Worm (Caenorhabditis elegans) whole organism, L2 larva: ENCODE measurements around the gene tba-9.

Experiments
- R02D3.7 ChIP-seq: fragments of 150-350 bp; optimal IDR thresholded peaks from 2 replicates; lab custom pipeline; 2014; ENCODE audit warnings: missing biosample characterization, missing genetic modification characterization
- Y55F3AM.14 ChIP-seq: fragments of 200-800 bp; sonication (Bioruptor generic); optimal IDR thresholded peaks from 2 replicates; lab custom pipeline; 2018; ENCODE audit warnings: mild to moderate bottlenecking, missing genetic modification characterization, missing compliant biosample characterization
- alr-1 ChIP-seq: fragments of 150-350 bp; optimal IDR thresholded peaks from 2 replicates; lab custom pipeline; 2014; ENCODE audit warnings: missing biosample characterization, missing genetic modification characterization
- ama-1 ChIP-seq: fragments of 150-350 bp; optimal IDR thresholded peaks from 2 replicates; lab custom pipeline; 2018; ENCODE audit warnings: inconsistent platforms
- blmp-1 ChIP-seq: sonication (generic microtip); optimal IDR thresholded peaks from 2 replicates; lab custom pipeline; 2017; ENCODE audit warnings: missing genetic modification characterization, mild to moderate bottlenecking, missing compliant biosample characterization, antibody characterized with exemption, moderate library complexity; ENCODE audit not compliant: insufficient read depth
- ceh-16 ChIP-seq: fragments of 150-350 bp; optimal IDR thresholded peaks from 2 replicates; lab custom pipeline; 2014; ENCODE audit warnings: missing biosample characterization, missing genetic modification characterization
- ceh-82 ChIP-seq: fragments of 150-350 bp; optimal IDR thresholded peaks from 2 replicates; lab custom pipeline; 2014; ENCODE audit warnings: missing biosample characterization, missing genetic modification characterization
- crh-2 ChIP-seq: sonication (generic microtip); optimal IDR thresholded peaks from 2 replicates; lab custom pipeline; 2017; ENCODE audit warnings: missing biosample characterization, missing genetic modification characterization
- dmd-4 ChIP-seq: sonication (generic microtip); optimal IDR thresholded peaks from 2 replicates; lab custom pipeline; 2017; ENCODE audit warnings: missing biosample characterization, missing genetic modification characterization
- elt-1 ChIP-seq: fragments of 150-350 bp; optimal IDR thresholded peaks from 2 replicates; lab custom pipeline; 2014; ENCODE audit warnings: missing biosample characterization, missing genetic modification characterization
- elt-3 ChIP-seq: sonication (generic microtip); optimal IDR thresholded peaks from 2 replicates; lab custom pipeline; 2017; ENCODE audit warnings: missing biosample characterization, missing genetic modification characterization
- fos-1 ChIP-seq: fragments of 150-350 bp; optimal IDR thresholded peaks from 2 replicates; lab custom pipeline; 2014; ENCODE audit warnings: missing biosample characterization, missing genetic modification characterization
- gmeb-1 ChIP-seq: fragments of 150-350 bp; optimal IDR thresholded peaks from 2 replicates; lab custom pipeline; 2014; ENCODE audit warnings: missing biosample characterization, missing genetic modification characterization
- lin-13 ChIP-seq: fragments of 150-350 bp; optimal IDR thresholded peaks from 2 replicates; lab custom pipeline; 2014; ENCODE audit warnings: missing biosample characterization, missing genetic modification reagents, missing genetic modification characterization
- lsy-2 ChIP-seq, 2 experiments: fragments of 150-350 bp in 1 of 2; sonication (generic microtip) in 1 of 2; optimal IDR thresholded peaks; 2 replicates each; lab custom pipeline; 2014 to 2017; ENCODE audit warnings: missing biosample characterization in 2 of 2, missing genetic modification characterization in 2 of 2
- mab-5 ChIP-seq: fragments of 150-350 bp; optimal IDR thresholded peaks from 2 replicates; lab custom pipeline; 2014; ENCODE audit warnings: missing biosample characterization, missing genetic modification characterization
- mbf-1 ChIP-seq: sonication (generic microtip); optimal IDR thresholded peaks from 2 replicates; lab custom pipeline; 2017; ENCODE audit warnings: missing biosample characterization, missing genetic modification characterization
- mdl-1 ChIP-seq, 2 experiments: fragments of 150-350 bp in 1 of 2; sonication (generic microtip) in 1 of 2; optimal IDR thresholded peaks; 2 replicates each; lab custom pipeline; 2017; ENCODE audit warnings: missing biosample characterization in 2 of 2, missing genetic modification characterization in 2 of 2
- nhr-10 ChIP-seq: sonication (generic microtip); optimal IDR thresholded peaks from 2 replicates; lab custom pipeline; 2017; ENCODE audit warnings: missing biosample characterization, missing genetic modification characterization
- nhr-11 ChIP-seq: fragments of 150-350 bp; optimal IDR thresholded peaks from 2 replicates; lab custom pipeline; 2014; ENCODE audit warnings: missing biosample characterization, missing genetic modification characterization
- nhr-12 ChIP-seq: fragments of 150-350 bp; optimal IDR thresholded peaks from 2 replicates; lab custom pipeline; 2014; ENCODE audit warnings: missing biosample characterization, missing genetic modification characterization
- nhr-129 ChIP-seq: fragments of 150-350 bp; optimal IDR thresholded peaks from 2 replicates; lab custom pipeline; 2014; ENCODE audit warnings: missing biosample characterization, missing genetic modification characterization
- nhr-21 ChIP-seq: fragments of 150-350 bp; optimal IDR thresholded peaks from 2 replicates; lab custom pipeline; 2014; ENCODE audit warnings: missing biosample characterization, missing genetic modification characterization
- nhr-23 ChIP-seq: fragments of 150-350 bp; optimal IDR thresholded peaks from 2 replicates; lab custom pipeline; 2014; ENCODE audit warnings: missing biosample characterization, missing genetic modification reagents, missing genetic modification characterization
- nhr-237 ChIP-seq: fragments of 150-350 bp; optimal IDR thresholded peaks from 2 replicates; lab custom pipeline; 2014; ENCODE audit warnings: missing biosample characterization, missing genetic modification characterization
- peb-1 ChIP-seq: fragments of 150-350 bp; optimal IDR thresholded peaks from 2 replicates; lab custom pipeline; 2014; ENCODE audit warnings: missing biosample characterization, missing genetic modification characterization
- sma-9 ChIP-seq, 2 experiments: fragments of 150-350 bp in 1 of 2; sonication (generic microtip) in 1 of 2; optimal IDR thresholded peaks; 2 replicates each; lab custom pipeline; 2014 to 2016; ENCODE audit warnings: missing genetic modification characterization in 2 of 2, mild to moderate bottlenecking in 1 of 2, missing biosample characterization in 1 of 2, missing compliant biosample characterization in 1 of 2, missing genetic modification reagents in 1 of 2, moderate library complexity in 1 of 2
- snpc-4 ChIP-seq: fragments of 150-350 bp; optimal IDR thresholded peaks from 2 replicates; lab custom pipeline; 2014; ENCODE audit warnings: missing biosample characterization, missing genetic modification characterization
- unc-55 ChIP-seq: fragments of 150-350 bp; sonication (generic microtip); optimal IDR thresholded peaks from 3 replicates; lab custom pipeline; 2014; ENCODE audit warnings: missing biosample characterization, missing genetic modification reagents, missing genetic modification characterization
- unc-62 ChIP-seq: fragments of 150-350 bp; optimal IDR thresholded peaks from 2 replicates; lab custom pipeline; 2014; ENCODE audit warnings: missing biosample characterization, missing genetic modification reagents, missing genetic modification characterization
- ztf-1 ChIP-seq: fragments of 200-800 bp; sonication (Bioruptor generic); conservative IDR thresholded peaks from 2 replicates; pipeline ENCODE4 v1.3.6; 2022; ENCODE audit warnings: missing genetic modification characterization, missing compliant biosample characterization
- ztf-11 ChIP-seq: sonication (generic microtip); optimal IDR thresholded peaks from 2 replicates; lab custom pipeline; 2017; ENCODE audit warnings: missing biosample characterization, missing genetic modification characterization
- ztf-4 ChIP-seq: fragments of 150-350 bp; optimal IDR thresholded peaks from 2 replicates; lab custom pipeline; 2014; ENCODE audit warnings: missing biosample characterization, missing genetic modification characterization

tba-9 gene

ce11 chrX:3252500-3252899 lies at the start of gene tba-9:
TSS of gene tba-9 (plus strand) at chrX:3252800.
- TF ChIP-seq ceh-16 (tag; lab: Kevin White, UChicago) (no peak), ceh-82 (tag; lab: Kevin White, UChicago) (no peak), sma-9 (GFP tag; optimal IDR thresholded peaks at IDR 0.05; lab: Kevin White, UChicago) (no peak), sma-9 (tag; optimal IDR thresholded peaks at IDR 0.05; lab: Kevin White, UChicago) (no peak), elt-3 (tag; lab: Kevin White, UChicago) (no peak), R02D3.7 (tag; lab: Kevin White, UChicago) (no peak), mdl-1 (tag; optimal IDR thresholded peaks at IDR 0.05; lab: Kevin White, UChicago) (no peak), ztf-4 (tag; lab: Kevin White, UChicago) (no peak), mbf-1 (tag; lab: Kevin White, UChicago) (no peak), ztf-1 (no peak), unc-55 (GFP tag; lab: Kevin White, UChicago) (no peak), elt-1 (tag; lab: Kevin White, UChicago) (no peak), peb-1 (no peak), ztf-11 (tag; lab: Kevin White, UChicago) (no peak), nhr-10 (no peak), lin-13 (GFP tag; lab: Kevin White, UChicago) (no peak)

- TF ChIP-seq nhr-129 (tag; lab: Kevin White, UChicago), result no peak
- no peak for TF ChIP-seq ztf-4 (tag; lab: Kevin White, UChicago)
- TF ChIP-seq dmd-4 (tag; lab: Kevin White, UChicago), result no peak
- no peak for TF ChIP-seq snpc-4 (tag; lab: Kevin White, UChicago)
- no peak for TF ChIP-seq lsy-2 (tag; optimal IDR thresholded peaks at IDR 0.05; lab: Kevin White, UChicago)
- TF ChIP-seq nhr-12 (tag; lab: Kevin White, UChicago), result no peak
- no peak for TF ChIP-seq ceh-82 (tag; lab: Kevin White, UChicago)
- TF ChIP-seq nhr-23 (tag; lab: Kevin White, UChicago), result no peak
These were observed 47.8 kb upstream of the tba-9 start, which contains the start of gene F28B4.1 for ce11 chrX:3204778-3205177. TSS of gene F28B4.1 (plus strand) at chrX:3205078.

DNA sequence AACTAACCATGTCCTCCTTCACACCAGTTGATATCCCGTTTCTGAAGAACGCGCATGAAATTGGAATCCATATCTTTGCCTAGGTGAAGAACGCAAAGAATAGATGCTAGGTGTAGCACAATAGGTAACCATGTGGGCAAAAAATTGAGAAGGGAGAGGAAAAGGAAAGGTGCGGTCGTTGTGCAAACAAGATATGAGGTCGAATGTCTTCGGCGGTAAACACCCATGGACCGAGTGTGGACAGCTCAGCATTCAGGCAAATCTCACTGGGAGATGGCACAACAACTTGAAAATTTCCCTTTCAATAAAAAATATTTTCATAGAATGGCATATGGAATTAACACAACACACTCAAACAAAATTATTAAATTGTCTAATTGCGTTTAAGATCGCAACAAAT lies 43.1 kb upstream of the tba-9 start, which contains the start of gene F28B4.4:
Gene F28B4.4, minus strand, starts transcription at position 101 of the 400 bp plus-strand sequence.
- TF ChIP-seq peb-1 (no peak), lsy-2 (tag; optimal IDR thresholded peaks at IDR 0.05; lab: Kevin White, UChicago) (no peak), mbf-1 (tag; lab: Kevin White, UChicago) (no peak), unc-62 (GFP tag; lab: Kevin White, UChicago) (no peak), nhr-11 (tag; lab: Kevin White, UChicago) (no peak), alr-1 (tag; lab: Kevin White, UChicago) (no peak), nhr-12 (tag; lab: Kevin White, UChicago) (no peak), ztf-4 (tag; lab: Kevin White, UChicago) (no peak), gmeb-1 (tag; lab: Kevin White, UChicago) (no peak), fos-1 (tag; lab: Kevin White, UChicago) (no peak), sma-9 (GFP tag; optimal IDR thresholded peaks at IDR 0.05; lab: Kevin White, UChicago) (no peak), sma-9 (tag; optimal IDR thresholded peaks at IDR 0.05; lab: Kevin White, UChicago) (no peak), ztf-1 (no peak), dmd-4 (tag; lab: Kevin White, UChicago) (no peak), mab-5 (tag; lab: Kevin White, UChicago) (no peak), nhr-10 (no peak), nhr-237 (tag; lab: Kevin White, UChicago) (no peak), nhr-129 (tag; lab: Kevin White, UChicago) (no peak), crh-2 (tag; lab: Kevin White, UChicago) (no peak)

- no peak for TF ChIP-seq blmp-1 (tag; lab: Kevin White, UChicago)
- TF ChIP-seq, all 48 proteins: peak for 0
These were observed 35.9 kb upstream of the tba-9 start for ce11 chrX:3216698-3217097.

ce11 chrX:3218040-3218795 lies 34.4 kb upstream of the tba-9 start:
- TF ChIP-seq ceh-82 (tag; lab: Kevin White, UChicago), result no peak
- TF ChIP-seq crh-2 (tag; lab: Kevin White, UChicago), result peak; percentile 14
- TF ChIP-seq nhr-21 (tag; lab: Kevin White, UChicago), result no peak
- no peak for TF ChIP-seq ama-1 (lab: Kevin White, UChicago)
- TF ChIP-seq sma-9 (GFP tag; optimal IDR thresholded peaks at IDR 0.05; lab: Kevin White, UChicago), result no peak
- TF ChIP-seq sma-9 (tag; optimal IDR thresholded peaks at IDR 0.05; lab: Kevin White, UChicago), result no peak
- no peak for TF ChIP-seq elt-1 (tag; lab: Kevin White, UChicago)
- no peak for TF ChIP-seq Y55F3AM.14 (GFP tag; lab: Kevin White, UChicago)
- TF ChIP-seq ztf-11 (tag; lab: Kevin White, UChicago), result no peak
- TF ChIP-seq mdl-1 (tag; optimal IDR thresholded peaks at IDR 0.05; lab: Kevin White, UChicago), result no peak
- TF ChIP-seq blmp-1 (tag; lab: Kevin White, UChicago), result peak; percentile 6
